Worm (Caenorhabditis elegans): ENCODE data around the gene C24H11.2.

Gene C24H11.2

DNA sequence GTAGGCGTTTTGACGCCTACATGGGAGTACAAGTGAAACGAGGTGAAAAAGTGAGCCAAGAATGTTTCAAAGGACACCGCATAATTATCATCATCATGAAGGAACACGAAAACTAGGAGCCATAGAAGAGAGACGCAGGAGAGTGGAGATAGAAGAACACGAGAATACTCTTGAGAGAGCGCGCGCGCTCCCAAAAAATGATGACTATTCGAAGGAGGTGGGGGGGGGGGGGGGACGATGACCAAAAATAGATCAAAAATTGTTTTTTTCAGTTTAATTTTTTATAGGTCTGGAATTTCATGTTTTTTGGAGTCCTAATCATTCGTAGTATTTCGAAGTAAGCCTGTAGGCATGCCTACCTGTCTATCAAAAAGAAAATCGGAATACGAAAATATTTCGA is 44.6 kb upstream of the C24H11.2 start:
- no peak for TF ChIP-seq zip-5 (tag; optimal IDR thresholded peaks at IDR 0.05)
- TF ChIP-seq unc-42 (tag; optimal IDR thresholded peaks at IDR 0.05): no peak
- no peak for TF ChIP-seq ceh-31 (tag; optimal IDR thresholded peaks at IDR 0.05)
- no peak for TF ChIP-seq lim-6 (tag; optimal IDR thresholded peaks at IDR 0.05)
- no peak for TF ChIP-seq ceh-48 (tag; optimal IDR thresholded peaks at IDR 0.05)

- TF ChIP-seq ztf-16 (tag; optimal IDR thresholded peaks at IDR 0.05): no peak
- no peak for TF ChIP-seq fkh-10 (GFP tag; optimal IDR thresholded peaks at IDR 0.05)
Observed at ce11 chrIII:11836054-11836453, 43.9 kb upstream of the C24H11.2 start.

DNA sequence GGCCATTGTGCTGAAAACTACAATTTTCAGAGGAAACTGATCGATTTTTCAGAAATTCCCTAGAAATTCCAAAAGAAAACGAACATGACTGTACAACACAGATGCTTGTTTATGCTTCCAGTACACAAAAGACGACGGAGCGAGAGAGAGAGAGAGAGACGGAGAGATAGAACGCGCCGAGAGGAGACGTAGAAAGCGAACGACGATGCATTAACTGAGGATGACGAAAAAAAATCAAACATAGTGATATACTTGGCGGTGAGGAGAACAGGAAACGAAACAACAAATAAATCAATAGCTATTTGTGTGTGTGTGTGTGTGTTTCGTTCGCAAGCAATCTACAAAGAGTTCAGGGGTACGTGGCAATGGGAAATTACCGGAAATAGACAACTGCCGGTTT is 42.6 kb upstream of the C24H11.2 start:
- TF ChIP-seq fkh-10 (GFP tag; optimal IDR thresholded peaks at IDR 0.05) (no peak), F13H6.1 (tag; optimal IDR thresholded peaks at IDR 0.05) (no peak), hlh-6 (tag; optimal IDR thresholded peaks at IDR 0.05) (no peak), pha-4 (tag; optimal IDR thresholded peaks at IDR 0.05) (no peak), ahr-1 (tag; optimal IDR thresholded peaks at IDR 0.05) (no peak), zip-5 (tag; optimal IDR thresholded peaks at IDR 0.05) (no peak), tbx-7 (tag; optimal IDR thresholded peaks at IDR 0.05) (no peak)

DNA sequence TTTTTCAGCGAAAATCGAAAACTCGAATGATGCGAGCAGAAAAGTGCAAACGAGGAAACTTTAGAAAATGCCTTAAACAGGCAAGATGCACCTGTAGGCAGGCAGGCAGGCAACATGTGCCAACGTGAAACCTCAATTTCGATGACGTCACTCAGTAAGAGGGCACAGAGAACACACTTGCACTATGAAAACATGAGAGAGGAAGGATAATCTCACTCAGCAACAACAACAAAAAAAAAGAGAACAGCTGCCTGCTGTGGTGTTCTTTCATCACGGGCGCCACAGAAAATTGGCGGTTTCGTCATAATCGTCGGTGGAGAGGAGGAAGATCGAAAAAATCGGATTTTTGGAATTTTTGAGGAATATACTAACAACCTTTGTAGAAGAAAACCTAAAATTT is 42.0 kb upstream of the C24H11.2 start:
- TF ChIP-seq pat-9 (tag; optimal IDR thresholded peaks at IDR 0.05) (no peak), sox-2 (GFP tag; IDR thresholded peaks at IDR 0.05) (no peak), pax-1 (tag; optimal IDR thresholded peaks at IDR 0.05) (no peak), ref-2 (tag; optimal IDR thresholded peaks at IDR 0.05) (no peak), rnt-1 (tag; optimal IDR thresholded peaks at IDR 0.05) (no peak), elt-4 (tag; optimal IDR thresholded peaks at IDR 0.05) (no peak), C08G9.2 (tag; optimal IDR thresholded peaks at IDR 0.05) (no peak), pag-3 (tag; optimal IDR thresholded peaks at IDR 0.05; ENCODE audit: borderline replicate concordance) (no peak), gmeb-2 (tag; optimal IDR thresholded peaks at IDR 0.05) (no peak), ahr-1 (tag; optimal IDR thresholded peaks at IDR 0.05) (no peak), ceh-31 (tag; optimal IDR thresholded peaks at IDR 0.05) (no peak), eyg-1 (tag; optimal IDR thresholded peaks at IDR 0.05) (no peak), tbx-7 (tag; optimal IDR thresholded peaks at IDR 0.05) (no peak)

ce11 chrIII:11833449-11833848 is 41.3 kb upstream of the C24H11.2 start:
- TF ChIP-seq ceh-18 (tag; optimal IDR thresholded peaks at IDR 0.05) (no peak), hlh-15 (tag; optimal IDR thresholded peaks at IDR 0.05) (no peak), pat-9 (tag; optimal IDR thresholded peaks at IDR 0.05) (no peak), elt-4 (tag; optimal IDR thresholded peaks at IDR 0.05) (no peak), pha-2 (tag; optimal IDR thresholded peaks at IDR 0.05) (no peak), ama-1 (optimal IDR thresholded peaks at IDR 0.05) (no peak), tbx-2 (tag; optimal IDR thresholded peaks at IDR 0.05) (no peak), unc-55 (GFP tag; optimal IDR thresholded peaks at IDR 0.05) (no peak), ahr-1 (tag; optimal IDR thresholded peaks at IDR 0.05) (no peak), tbx-7 (tag; optimal IDR thresholded peaks at IDR 0.05) (no peak), ceh-24 (tag; optimal IDR thresholded peaks at IDR 0.05) (no peak)

DNA sequence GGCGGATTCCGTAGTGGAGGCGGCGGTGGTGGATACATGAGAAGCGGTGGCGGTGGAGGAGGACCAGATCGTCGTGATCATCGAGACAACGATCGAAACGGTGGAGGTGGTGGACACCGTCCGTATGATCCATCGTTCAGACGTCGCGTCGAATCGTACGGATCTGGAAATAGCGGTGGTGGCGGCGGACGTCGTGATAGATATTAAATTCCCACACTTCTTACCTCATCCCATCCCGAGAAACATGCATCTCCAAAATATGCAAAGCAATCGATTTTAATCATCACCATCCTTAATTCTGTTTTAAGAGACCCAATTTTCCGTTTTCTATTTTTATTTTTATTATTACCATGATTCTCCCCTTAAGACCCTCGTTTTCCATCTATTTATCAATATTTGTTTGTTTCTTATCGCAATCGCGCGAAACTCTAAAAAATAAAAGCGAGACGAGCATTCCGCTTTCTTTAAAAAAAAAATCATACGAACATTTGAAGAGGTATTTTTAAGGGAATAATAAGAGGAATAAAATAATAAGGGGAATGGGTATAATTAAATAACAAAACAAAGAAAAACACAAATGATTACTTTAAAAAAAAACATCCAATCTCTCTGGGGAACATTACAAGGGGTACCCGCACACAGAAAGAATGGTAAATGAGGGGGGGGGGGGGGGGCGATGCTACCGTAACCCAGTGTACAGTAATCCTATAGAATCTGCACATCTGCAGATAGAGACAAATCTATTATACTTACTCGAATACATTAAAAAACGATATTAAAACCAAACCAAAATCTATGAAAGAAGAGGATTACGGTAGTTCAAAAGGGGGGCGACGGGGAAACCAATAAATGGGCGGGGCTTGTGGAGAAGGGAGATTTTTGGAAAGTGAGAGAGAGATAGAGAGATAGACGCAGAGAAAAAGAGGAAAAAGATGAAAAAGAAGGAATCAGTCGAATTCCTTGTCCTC is 38.7 kb upstream of the C24H11.2 start:
- TF ChIP-seq lim-6 (tag; optimal IDR thresholded peaks at IDR 0.05): no peak
- TF ChIP-seq madf-2 (tag; optimal IDR thresholded peaks at IDR 0.05): no peak
- TF ChIP-seq hlh-13 (GFP tag; optimal IDR thresholded peaks at IDR 0.05): no peak
- no peak for TF ChIP-seq ttx-3 (tag; optimal IDR thresholded peaks at IDR 0.05)
- TF ChIP-seq ceh-2 (tag; optimal IDR thresholded peaks at IDR 0.05): no peak
- no peak for TF ChIP-seq hlh-15 (tag; optimal IDR thresholded peaks at IDR 0.05)
- TF ChIP-seq unc-86 (tag; optimal IDR thresholded peaks at IDR 0.05): no peak
- no peak for TF ChIP-seq ceh-24 (tag; optimal IDR thresholded peaks at IDR 0.05)
- TF ChIP-seq pat-9 (tag; optimal IDR thresholded peaks at IDR 0.05): no peak
- TF ChIP-seq pha-2 (tag; optimal IDR thresholded peaks at IDR 0.05): no peak

Data from whole organism, late embryonic.